Worm (Caenorhabditis elegans): Measurements from ENCODE around the gene M70.1.

Gene M70.1

DNA sequence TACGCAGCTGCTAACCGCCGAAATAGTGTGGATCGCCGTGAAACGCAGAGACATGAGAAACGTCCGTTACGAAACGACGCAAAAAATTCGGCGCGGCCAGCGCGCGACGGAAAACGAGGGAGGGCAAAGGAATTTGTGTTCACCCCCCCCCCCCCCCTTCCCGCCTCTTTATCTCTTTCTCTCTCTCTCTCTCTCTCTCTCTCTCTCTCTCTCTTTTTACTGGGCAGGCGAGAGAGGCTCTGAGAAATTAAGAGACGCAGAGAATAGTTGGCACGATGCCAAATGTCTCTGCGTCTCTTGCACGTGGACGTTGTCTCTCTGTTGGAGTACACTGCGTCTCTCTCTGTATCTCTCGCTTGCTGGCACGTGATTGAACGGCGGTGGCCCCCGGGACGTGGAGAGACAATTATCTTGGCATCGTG is 26.3 kb upstream of the M70.1 start (continued):
- TF ChIP-seq T26A8.4 (GFP tag; IDR thresholded peaks at IDR 0.05) (peak; percentile 97), nhr-41 (GFP tag; IDR thresholded peaks at IDR 0.05) (peak; percentile 55; the same call in 1 of the 2 replicates), F10B5.3 (tag; optimal IDR thresholded peaks at IDR 0.05) (peak; percentile 88), lin-29 (GFP tag; IDR thresholded peaks at IDR 0.05) (peak; percentile 94), ZK337.2 (GFP tag; IDR thresholded peaks at IDR 0.05) (no peak; the same call in 1 of the 2 replicates), Y75B8A.6 (GFP tag; IDR thresholded peaks at IDR 0.05) (peak; percentile 66; the same call in 1 of the 2 replicates), fkh-10 (GFP tag; optimal IDR thresholded peaks at IDR 0.05) (peak; percentile 88), mdt-29 (GFP tag; IDR thresholded peaks at IDR 0.05) (peak; percentile 93), nhr-237 (tag; optimal IDR thresholded peaks at IDR 0.05) (no peak), lin-38 (GFP tag; IDR thresholded peaks at IDR 0.05) (peak; percentile 86), egl-43 (GFP tag; IDR thresholded peaks at IDR 0.05) (peak; percentile 84; the same call in 1 of the 2 replicates), lin-1 (GFP tag; IDR thresholded peaks at IDR 0.05) (peak; percentile 94), fos-1 (tag; optimal IDR thresholded peaks at IDR 0.05) (no peak), unc-62 (GFP tag; optimal IDR thresholded peaks at IDR 0.05 in 1 of 2) (peak in 1 of 2 experiments; percentile 99), unc-62 (tag; optimal IDR thresholded peaks at IDR 0.05) (no peak), ztf-7 (tag; optimal IDR thresholded peaks at IDR 0.05) (peak; percentile 17), nhr-77 (tag; optimal IDR thresholded peaks at IDR 0.05) (peak; percentile 80), snpc-4 (tag; optimal IDR thresholded peaks at IDR 0.05) (no peak), dmd-8 (GFP tag; IDR thresholded peaks at IDR 0.05) (0 out of 2 replicates have a peak, but pooled peaks have one; percentile 6), Y105C5A.15 (GFP tag; IDR thresholded peaks at IDR 0.05) (no peak), hlh-30 (tag; optimal IDR thresholded peaks at IDR 0.05; ENCODE audit: insufficient read depth) (peak; percentile 99), aly-2 (tag; optimal IDR thresholded peaks at IDR 0.05) (no peak), php-3 (GFP tag; IDR thresholded peaks at IDR 0.05) (peak; percentile 91), duxl-1 (tag; optimal IDR thresholded peaks at IDR 0.05; ENCODE audit: poor library complexity) (peak; percentile 89), jun-1 (tag; optimal IDR thresholded peaks at IDR 0.05) (peak; percentile 90), F26F4.8 (GFP tag; conservative IDR thresholded peaks at IDR 0.05) (no peak), madf-9 (GFP tag; conservative IDR thresholded peaks at IDR 0.05) (peak; percentile 92), ceh-20 (GFP tag; IDR thresholded peaks at IDR 0.05) (peak; percentile 98), rbr-2 (tag; optimal IDR thresholded peaks at IDR 0.05) (peak; percentile 97), zip-11 (GFP tag; IDR thresholded peaks at IDR 0.05) (no peak), attf-4 (tag; optimal IDR thresholded peaks at IDR 0.05) (no peak), unc-130 (GFP tag; optimal IDR thresholded peaks at IDR 0.05) (no peak), nhr-6 (tag; optimal IDR thresholded peaks at IDR 0.05) (peak; percentile 91), mes-2 (tag; optimal IDR thresholded peaks at IDR 0.05; ENCODE audit: poor library complexity, severe bottlenecking) (peak; percentile 80), mxl-3 (GFP tag; optimal IDR thresholded peaks at IDR 0.05) (peak; percentile 98), ceh-44 (GFP tag; IDR thresholded peaks at IDR 0.05) (no peak), mdl-1 (tag; optimal IDR thresholded peaks at IDR 0.05) (peak; percentile 98 to 99), R02D3.7 (tag; optimal IDR thresholded peaks at IDR 0.05) (no peak), ztf-11 (tag; optimal IDR thresholded peaks at IDR 0.05) (no peak), daf-8 (GFP tag; IDR thresholded peaks at IDR 0.05) (no peak), cey-2 (tag; optimal IDR thresholded peaks at IDR 0.05; ENCODE audit: borderline replicate concordance, insufficient read depth) (no peak), mxl-2 (GFP tag; conservative IDR thresholded peaks at IDR 0.05) (peak; percentile 90), D1046.2 (GFP tag; IDR thresholded peaks at IDR 0.05) (no peak), lin-39 (tag; optimal IDR thresholded peaks at IDR 0.05) (no peak), nhr-76 (tag; optimal IDR thresholded peaks at IDR 0.05) (no peak), daf-16 (GFP tag; optimal IDR thresholded peaks at IDR 0.05) (peak; percentile 38 to 92), daf-16 (tag; optimal IDR thresholded peaks at IDR 0.05) (peak; percentile 28), tag-97 (GFP tag; IDR thresholded peaks at IDR 0.05) (no peak), sdz-12 (GFP tag; optimal IDR thresholded peaks at IDR 0.05) (peak; percentile 43), mep-1 (tag; optimal IDR thresholded peaks at IDR 0.05) (peak; percentile 95), T20F7.1 (GFP tag; optimal IDR thresholded peaks at IDR 0.05) (no peak), zip-2 (tag; optimal IDR thresholded peaks at IDR 0.05) (no peak)
